Worm (Caenorhabditis elegans) whole organism, mixed stage, embryonic: ENCODE data around the gene C17H11.5.
A peak's percentile ranks its signal among the peaks of the same experiment; 100 is the strongest.

ENCODE experiments used
- M03D4.4 ChIP-seq: sonication (generic microtip); optimal IDR thresholded peaks from 2 replicates; lab custom pipeline; 2017; ENCODE audit warnings: mild to moderate bottlenecking, missing genetic modification characterization, missing compliant biosample characterization
- ces-1 ChIP-seq: fragments of 150-350 bp; optimal IDR thresholded peaks from 2 replicates; lab custom pipeline; 2014; ENCODE audit warnings: missing biosample characterization, missing genetic modification reagents, missing genetic modification characterization
- drap-1 ChIP-seq: fragments of 200-800 bp; sonication (Bioruptor generic); optimal IDR thresholded peaks from 3 replicates; lab custom pipeline; 2018; ENCODE audit warnings: mild to moderate bottlenecking, missing genetic modification characterization, missing compliant biosample characterization
- lsy-2 ChIP-seq: fragments of 150-350 bp; optimal IDR thresholded peaks from 2 replicates; lab custom pipeline; 2014; ENCODE audit warnings: missing biosample characterization, missing genetic modification characterization
- nhr-12 ChIP-seq: fragments of 150-350 bp; optimal IDR thresholded peaks from 2 replicates; lab custom pipeline; 2014; ENCODE audit warnings: missing biosample characterization, missing genetic modification characterization
- nhr-237 ChIP-seq: fragments of 150-350 bp; optimal IDR thresholded peaks from 2 replicates; lab custom pipeline; 2014; ENCODE audit warnings: missing biosample characterization, missing genetic modification characterization
- nhr-28 ChIP-seq: fragments of 150-350 bp; optimal IDR thresholded peaks from 2 replicates; lab custom pipeline; 2014; ENCODE audit warnings: missing biosample characterization, missing genetic modification characterization
- snpc-4 ChIP-seq: fragments of 150-350 bp; optimal IDR thresholded peaks from 2 replicates; lab custom pipeline; 2014; ENCODE audit warnings: missing biosample characterization, missing genetic modification characterization
- sptf-1 ChIP-seq: sonication (generic microtip); optimal IDR thresholded peaks from 2 replicates; lab custom pipeline; 2017; ENCODE audit warnings: mild to moderate bottlenecking, missing genetic modification characterization, moderate library complexity, missing compliant biosample characterization

- TF ChIP-seq nhr-28 (tag; lab: Kevin White, UChicago) (no peak), snpc-4 (no peak), sptf-1 (tag; lab: Kevin White, UChicago) (peak; percentile 22), ces-1 (GFP tag; lab: Kevin White, UChicago) (peak; percentile 26), lsy-2 (tag; lab: Kevin White, UChicago) (peak; percentile 3), M03D4.4 (tag; lab: Kevin White, UChicago) (no peak), nhr-12 (tag; lab: Kevin White, UChicago) (no peak), nhr-237 (no peak), drap-1 (GFP tag; lab: Kevin White, UChicago) (no peak)
These were observed 21.0 kb upstream of the C17H11.5 start for ce11 chrX:8205919-8206318.
